Worm (Caenorhabditis elegans) whole organism, L4 larva: ENCODE measurements around the gene ncs-6.
"Not testable (repeated sequence)": the region's sequence is repeated elsewhere in the genome, so short reads cannot be mapped to it uniquely, and the experiment has no call there.

Source experiments
- D1046.2 ChIP-seq: fragments of 200-800 bp; sonication (Bioruptor generic); IDR thresholded peaks from 2 replicates; pipeline ENCODE4 v1.3.6; 2022; ENCODE audit warnings: missing genetic modification characterization, missing compliant biosample characterization
- F26F4.8 ChIP-seq: fragments of 200-800 bp; sonication (Bioruptor generic); conservative IDR thresholded peaks from 2 replicates; pipeline ENCODE4 v1.3.6; 2022; ENCODE audit warnings: missing genetic modification characterization, missing compliant biosample characterization
- F44E2.7 ChIP-seq: fragments of 200-800 bp; sonication (Bioruptor generic); IDR thresholded peaks from 2 replicates; pipeline ENCODE4 v2.1.2; 2022; ENCODE audit warnings: missing genetic modification characterization, missing compliant biosample characterization
- F49E8.2 ChIP-seq: sonication (generic microtip); optimal IDR thresholded peaks from 2 replicates; lab custom pipeline; 2016; ENCODE audit warnings: missing compliant biosample characterization, mild to moderate bottlenecking, missing genetic modification characterization, borderline replicate concordance
- T26A8.4 ChIP-seq: fragments of 200-800 bp; sonication (Bioruptor generic); IDR thresholded peaks from 2 replicates; pipeline ENCODE4 v1.3.6; 2022; ENCODE audit warnings: missing genetic modification characterization, missing compliant biosample characterization
- Y105C5A.15 ChIP-seq: fragments of 200-800 bp; sonication (Bioruptor generic); IDR thresholded peaks from 2 replicates; pipeline ENCODE4 v1.3.6; 2022; ENCODE audit warnings: missing genetic modification characterization, missing compliant biosample characterization
- Y48G9A.11 ChIP-seq: fragments of 200-800 bp; sonication (Bioruptor generic); IDR thresholded peaks from 2 replicates; pipeline ENCODE4 v1.3.6; 2022; ENCODE audit warnings: missing genetic modification reagents, missing genetic modification characterization, missing compliant biosample characterization
- Y5F2A.4 ChIP-seq: fragments of 200-800 bp; sonication (Bioruptor generic); optimal IDR thresholded peaks from 2 replicates; lab custom pipeline; 2018; ENCODE audit warnings: mild to moderate bottlenecking, missing genetic modification characterization, missing compliant biosample characterization
- arid-1 ChIP-seq: fragments of 200-800 bp; sonication (Bioruptor generic); conservative IDR thresholded peaks from 2 replicates; pipeline ENCODE4 v1.3.6; 2022; ENCODE audit warnings: missing genetic modification reagents, missing genetic modification characterization, missing compliant biosample characterization
- ceh-44 ChIP-seq: fragments of 200-800 bp; sonication (Bioruptor generic); IDR thresholded peaks from 2 replicates; pipeline ENCODE4 v1.3.6; 2022; ENCODE audit warnings: missing genetic modification reagents, missing genetic modification characterization, missing compliant biosample characterization
- ctbp-1 ChIP-seq: fragments of 200-800 bp; sonication (Bioruptor generic); IDR thresholded peaks from 2 replicates; pipeline ENCODE4 v1.3.6; 2022; ENCODE audit warnings: missing genetic modification reagents, missing genetic modification characterization, missing compliant biosample characterization
- daf-16 ChIP-seq, 3 experiments: sonication (generic microtip); optimal IDR thresholded peaks; 2 replicates each; lab custom pipeline; 2016 to 2017; ENCODE audit warnings: missing genetic modification characterization in 3 of 3, missing genetic modification reagents in 3 of 3, mild to moderate bottlenecking in 2 of 3, missing compliant biosample characterization in 2 of 3, missing biosample characterization in 1 of 3, moderate library complexity in 1 of 3
- daf-19 ChIP-seq: fragments of 200-800 bp; sonication (Bioruptor generic); conservative IDR thresholded peaks from 2 replicates; pipeline ENCODE4 v1.3.6; 2022; ENCODE audit warnings: missing genetic modification characterization, missing compliant biosample characterization
- dmd-6 ChIP-seq: fragments of 200-800 bp; sonication (Bioruptor generic); IDR thresholded peaks from 2 replicates; pipeline ENCODE4 v1.3.6; 2022; ENCODE audit warnings: missing genetic modification reagents, missing genetic modification characterization, missing compliant biosample characterization
- dmd-8 ChIP-seq: fragments of 200-800 bp; sonication (Bioruptor generic); IDR thresholded peaks from 2 replicates; pipeline ENCODE4 v1.3.6; 2022; ENCODE audit warnings: missing genetic modification characterization, missing compliant biosample characterization
- dmd-9 ChIP-seq: fragments of 200-800 bp; sonication (Bioruptor generic); IDR thresholded peaks from 2 replicates; pipeline ENCODE4 v1.3.6; 2022; ENCODE audit warnings: missing genetic modification reagents, missing genetic modification characterization, missing compliant biosample characterization
- duxl-1 ChIP-seq: sonication (generic microtip); optimal IDR thresholded peaks from 2 replicates; lab custom pipeline; 2016; ENCODE audit warnings: mild to moderate bottlenecking, missing genetic modification characterization, moderate library complexity, missing compliant biosample characterization; ENCODE audit not compliant: poor library complexity
- egl-43 ChIP-seq: fragments of 200-800 bp; sonication (Bioruptor generic); IDR thresholded peaks from 2 replicates; pipeline ENCODE4 v1.3.6; 2022; ENCODE audit warnings: missing genetic modification reagents, missing genetic modification characterization, missing compliant biosample characterization
- hlh-11 ChIP-seq: fragments of 200-800 bp; sonication (Bioruptor generic); optimal IDR thresholded peaks from 2 replicates; lab custom pipeline; 2018; ENCODE audit warnings: mild to moderate bottlenecking, missing genetic modification characterization, missing compliant biosample characterization
- hmg-1.1 ChIP-seq: fragments of 200-800 bp; sonication (Bioruptor generic); IDR thresholded peaks from 2 replicates; pipeline ENCODE4 v1.3.6; 2022; ENCODE audit warnings: missing genetic modification reagents, missing genetic modification characterization, missing compliant biosample characterization
- lim-7 ChIP-seq: fragments of 200-800 bp; sonication (Bioruptor generic); IDR thresholded peaks from 2 replicates; pipeline ENCODE4 v1.3.6; 2022; ENCODE audit warnings: missing genetic modification characterization, missing compliant biosample characterization
- lin-1 ChIP-seq: fragments of 200-800 bp; sonication (Bioruptor generic); IDR thresholded peaks from 2 replicates; pipeline ENCODE4 v1.3.6; 2022; ENCODE audit warnings: missing genetic modification reagents, missing genetic modification characterization, missing compliant biosample characterization
- lin-13 ChIP-seq: fragments of 150-350 bp; optimal IDR thresholded peaks from 2 replicates; lab custom pipeline; 2014; ENCODE audit warnings: missing biosample characterization, missing genetic modification reagents, missing genetic modification characterization
- madf-5 ChIP-seq, 2 experiments: fragments of 200-800 bp; sonication (Bioruptor generic); IDR thresholded peaks; 2 replicates each; pipeline ENCODE4 v1.3.6; 2022; ENCODE audit warnings: missing compliant biosample characterization in 2 of 2, missing genetic modification characterization in 2 of 2
- madf-9 ChIP-seq: fragments of 200-800 bp; sonication (Bioruptor generic); conservative IDR thresholded peaks from 2 replicates; pipeline ENCODE4 v1.3.6; 2022; ENCODE audit warnings: missing genetic modification reagents, missing genetic modification characterization, missing compliant biosample characterization
- mdt-29 ChIP-seq: fragments of 200-800 bp; sonication (Bioruptor generic); IDR thresholded peaks from 2 replicates; pipeline ENCODE4 v1.3.6; 2022; ENCODE audit warnings: missing genetic modification reagents, missing genetic modification characterization, missing compliant biosample characterization
- mes-2 ChIP-seq: sonication (generic microtip); optimal IDR thresholded peaks from 2 replicates; lab custom pipeline; 2016; ENCODE audit warnings: missing genotype, mild to moderate bottlenecking, missing genetic modification characterization, missing compliant biosample characterization; ENCODE audit not compliant: poor library complexity, severe bottlenecking
- mxl-3 ChIP-seq: fragments of 200-800 bp; sonication (Bioruptor generic); optimal IDR thresholded peaks from 2 replicates; lab custom pipeline; 2018; ENCODE audit warnings: mild to moderate bottlenecking, missing genetic modification characterization, missing compliant biosample characterization
- nhr-41 ChIP-seq: fragments of 200-800 bp; sonication (Bioruptor generic); IDR thresholded peaks from 2 replicates; pipeline ENCODE4 v1.3.6; 2022; ENCODE audit warnings: missing genetic modification reagents, missing genetic modification characterization, missing compliant biosample characterization
- nhr-48 ChIP-seq: sonication (generic microtip); optimal IDR thresholded peaks from 2 replicates; lab custom pipeline; 2016; ENCODE audit warnings: mild to moderate bottlenecking, missing genetic modification characterization, missing compliant biosample characterization
- nhr-77 ChIP-seq: fragments of 150-350 bp; optimal IDR thresholded peaks from 2 replicates; lab custom pipeline; 2014; ENCODE audit warnings: missing biosample characterization, missing genetic modification characterization
- php-3 ChIP-seq: fragments of 200-800 bp; sonication (Bioruptor generic); IDR thresholded peaks from 2 replicates; pipeline ENCODE4 v1.3.6; 2022; ENCODE audit warnings: missing genetic modification reagents, missing genetic modification characterization, missing compliant biosample characterization
- saeg-2 ChIP-seq: fragments of 200-800 bp; sonication (Bioruptor generic); IDR thresholded peaks from 2 replicates; pipeline ENCODE4 v1.3.6; 2022; ENCODE audit warnings: missing genetic modification reagents, missing genetic modification characterization, missing compliant biosample characterization
- snpc-1.2 ChIP-seq: fragments of 200-800 bp; sonication (Bioruptor generic); IDR thresholded peaks from 2 replicates; pipeline ENCODE4 v1.3.6; 2022; ENCODE audit warnings: missing genetic modification reagents, missing genetic modification characterization, missing compliant biosample characterization
- spr-1 ChIP-seq: sonication (generic microtip); optimal IDR thresholded peaks from 2 replicates; lab custom pipeline; 2016; ENCODE audit warnings: mild to moderate bottlenecking, missing genetic modification characterization, missing compliant biosample characterization
- spr-3 ChIP-seq: fragments of 200-800 bp; sonication (Bioruptor generic); optimal IDR thresholded peaks from 2 replicates; lab custom pipeline; 2018; ENCODE audit warnings: mild to moderate bottlenecking, missing genetic modification characterization, missing compliant biosample characterization
- tra-1 ChIP-seq: fragments of 200-800 bp; sonication (Bioruptor generic); IDR thresholded peaks from 2 replicates; pipeline ENCODE4 v1.3.6; 2022; ENCODE audit warnings: missing genetic modification reagents, missing genetic modification characterization, missing compliant biosample characterization
- unc-130 ChIP-seq: sonication (generic microtip); optimal IDR thresholded peaks from 2 replicates; lab custom pipeline; 2016; ENCODE audit warnings: missing genetic modification reagents, missing genetic modification characterization, missing compliant biosample characterization
- unc-62 ChIP-seq, 3 experiments: fragments of 150-350 bp in 1 of 3; sonication (generic microtip); optimal IDR thresholded peaks in 2 of 3; peaks in 1 of 3; 1 replicate in 1 of 3; 2 replicates in 2 of 3; lab custom pipeline; 2014 to 2017; ENCODE audit warnings: missing biosample characterization in 3 of 3, missing genetic modification characterization in 3 of 3, missing genetic modification reagents in 3 of 3, missing genotype in 1 of 3
- vab-7 ChIP-seq: fragments of 200-800 bp; sonication (Bioruptor generic); IDR thresholded peaks from 2 replicates; pipeline ENCODE4 v1.3.6; 2022; ENCODE audit warnings: missing genetic modification reagents, missing genetic modification characterization, missing compliant biosample characterization
- zfp-3 ChIP-seq: fragments of 200-800 bp; sonication (Bioruptor generic); conservative IDR thresholded peaks from 2 replicates; pipeline ENCODE4 v1.3.6; 2022; ENCODE audit warnings: missing genetic modification reagents, missing genetic modification characterization, missing compliant biosample characterization
- zip-11 ChIP-seq: fragments of 200-800 bp; sonication (Bioruptor generic); IDR thresholded peaks from 2 replicates; pipeline ENCODE4 v1.3.6; 2022; ENCODE audit warnings: missing genetic modification characterization, missing compliant biosample characterization

Gene ncs-6

ce11 chrII:3567576-3567975, 39.3 kb upstream of the ncs-6 start:
- TF ChIP-seq php-3 (GFP tag; lab: Robert Waterston, UW) (0 out of 2 replicates have a peak, but pooled peaks have one; percentile 29), spr-3 (GFP tag; lab: Kevin White, UChicago) (peak; percentile 19), F49E8.2 (tag; lab: Kevin White, UChicago) (peak; percentile 21), saeg-2 (GFP tag; lab: Robert Waterston, UW) (peak; percentile 73; the same call in 1 of the 2 replicates), unc-62 (GFP tag; optimal IDR thresholded peaks at IDR 0.05 in 1 of 2; lab: Kevin White, UChicago) (peak in 1 of 2 experiments; percentile 66), nhr-77 (tag; lab: Kevin White, UChicago) (peak; percentile 4), Y48G9A.11 (GFP tag; lab: Robert Waterston, UW) (peak; percentile 67; the same call in 1 of the 2 replicates), hmg-1.1 (GFP tag; lab: Robert Waterston, UW) (peak; percentile 59), ceh-44 (GFP tag; lab: Robert Waterston, UW) (peak; percentile 55; the same call in 1 of the 2 replicates), F44E2.7 (0 out of 2 replicates have a peak, but pooled peaks have one; percentile 69), dmd-6 (GFP tag; lab: Robert Waterston, UW) (peak; percentile 59), Y105C5A.15 (GFP tag; lab: Robert Waterston, UW) (peak; percentile 82), zip-11 (GFP tag; lab: Robert Waterston, UW) (0 out of 2 replicates have a peak, but pooled peaks have one; percentile 49), tra-1 (GFP tag; lab: Robert Waterston, UW) (peak; percentile 54; the same call in 1 of the 2 replicates), zfp-3 (GFP tag; lab: Robert Waterston, UW) (peak; percentile 77), arid-1 (GFP tag; lab: Robert Waterston, UW) (peak; percentile 79), lim-7 (GFP tag; lab: Robert Waterston, UW) (peak; percentile 87), hlh-11 (tag; lab: Kevin White, UChicago) (peak; percentile 46), snpc-1.2 (GFP tag; lab: Robert Waterston, UW) (peak; percentile 86), nhr-48 (peak; percentile 55), egl-43 (GFP tag; lab: Robert Waterston, UW) (peak; percentile 94), daf-19 (peak; percentile 83), vab-7 (GFP tag; lab: Robert Waterston, UW) (peak; percentile 84), Y5F2A.4 (GFP tag; lab: Kevin White, UChicago) (peak; percentile 52), lin-13 (GFP tag; lab: Kevin White, UChicago) (peak; percentile 55), nhr-41 (GFP tag; lab: Robert Waterston, UW) (peak; percentile 59; the same call in 1 of the 2 replicates), F26F4.8 (peak; percentile 74), T26A8.4 (GFP tag; lab: Robert Waterston, UW) (peak; percentile 67), spr-1 (peak; percentile 65), duxl-1 (tag; lab: Kevin White, UChicago) (peak; percentile 86), dmd-8 (GFP tag; lab: Robert Waterston, UW) (peak; percentile 88), D1046.2 (GFP tag; lab: Robert Waterston, UW) (0 out of 2 replicates have a peak, but pooled peaks have one; percentile 80), unc-130 (GFP tag; lab: Kevin White, UChicago) (peak; percentile 57), ctbp-1 (GFP tag; lab: Robert Waterston, UW) (peak; percentile 72; the same call in 1 of the 2 replicates), mes-2 (tag; lab: Kevin White, UChicago) (peak; percentile 58), mdt-29 (peak; percentile 77), lin-1 (GFP tag; lab: Robert Waterston, UW) (0 out of 2 replicates have a peak, but pooled peaks have one; percentile 43), mxl-3 (GFP tag; lab: Kevin White, UChicago) (peak; percentile 16), dmd-9 (peak; percentile 56; the same call in 1 of the 2 replicates), madf-5 (GFP tag; IDR thresholded peaks at IDR 0.05; lab: Robert Waterston, UW) (peak; percentile 20 to 83; a peak in 2 of 4 replicates), madf-9 (GFP tag; lab: Robert Waterston, UW) (peak; percentile 35; the same call in 1 of the 2 replicates), daf-16 (GFP tag; optimal IDR thresholded peaks at IDR 0.05; lab: Kevin White, UChicago) (peak; percentile 29 to 86), daf-16 (tag; optimal IDR thresholded peaks at IDR 0.05; lab: Kevin White, UChicago) (peak; percentile 77)
- TF ChIP-seq unc-62 (tag; optimal IDR thresholded peaks at IDR 0.05; lab: Kevin White, UChicago), result not testable (repeated sequence)
- TF ChIP-seq, all 104 proteins: peak for 42; not testable (repeated sequence) for 62
